Worm (Caenorhabditis elegans) whole organism, late embryonic: ENCODE data around the gene nhr-31.

Experiments used
- ama-1 ChIP-seq: fragments of 150-350 bp; optimal IDR thresholded peaks from 2 replicates; lab custom pipeline; 2014
- ets-4 ChIP-seq: sonication (generic microtip); optimal IDR thresholded peaks from 2 replicates; lab custom pipeline; 2016; ENCODE audit warnings: missing genetic modification characterization, missing compliant biosample characterization
- ref-2 ChIP-seq: sonication (generic microtip); optimal IDR thresholded peaks from 2 replicates; lab custom pipeline; 2016; ENCODE audit warnings: missing genetic modification characterization, missing compliant biosample characterization
- tbx-2 ChIP-seq: sonication (generic microtip); optimal IDR thresholded peaks from 2 replicates; lab custom pipeline; 2016; ENCODE audit warnings: missing genetic modification characterization, missing compliant biosample characterization

DNA sequence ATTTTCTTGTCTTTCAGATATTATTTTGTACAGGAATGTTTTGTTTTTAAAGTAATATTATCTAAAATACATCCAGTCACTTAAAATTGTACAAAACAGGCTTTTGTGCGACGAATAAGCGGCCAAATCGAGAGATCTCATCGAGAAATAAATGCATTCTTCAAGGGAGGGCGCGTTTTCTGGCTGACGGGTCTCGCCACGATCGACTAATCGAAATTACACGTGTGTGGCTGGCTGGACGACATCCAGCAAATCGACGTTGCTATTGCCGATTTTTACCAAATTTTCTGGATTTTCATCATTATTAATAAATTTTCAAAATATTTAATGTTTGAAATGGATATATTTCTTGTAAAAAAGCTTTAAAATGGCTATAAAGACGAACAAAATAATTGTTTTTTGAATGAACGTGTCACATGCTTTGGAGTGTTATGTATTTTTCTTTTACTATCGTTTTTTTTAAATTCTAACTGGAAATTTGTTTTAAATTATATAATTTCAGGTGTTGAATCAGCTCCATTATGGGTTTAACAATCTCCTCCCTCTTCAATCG lies 47.2 kb downstream of the nhr-31 start, which contains the start of gene arf-5:
- TF ChIP-seq ama-1 (lab: Kevin White, UChicago) (no peak), tbx-2 (tag; lab: Kevin White, UChicago) (no peak), ref-2 (no peak), ets-4 (tag; lab: Kevin White, UChicago) (no peak)
